Worm (Caenorhabditis elegans) whole organism, L4/young adult: ENCODE measurements around the gene F31D4.5.

Experiments
- W03F9.2 ChIP-seq: fragments of 150-350 bp; optimal IDR thresholded peaks from 2 replicates; lab custom pipeline; 2014; ENCODE audit warnings: missing biosample characterization, missing genetic modification characterization
- him-1 ChIP-seq: sonication (generic microtip); optimal IDR thresholded peaks from 2 replicates; lab custom pipeline; 2016; ENCODE audit warnings: missing genotype, missing genetic modification reagents, missing genetic modification characterization, missing compliant biosample characterization

DNA sequence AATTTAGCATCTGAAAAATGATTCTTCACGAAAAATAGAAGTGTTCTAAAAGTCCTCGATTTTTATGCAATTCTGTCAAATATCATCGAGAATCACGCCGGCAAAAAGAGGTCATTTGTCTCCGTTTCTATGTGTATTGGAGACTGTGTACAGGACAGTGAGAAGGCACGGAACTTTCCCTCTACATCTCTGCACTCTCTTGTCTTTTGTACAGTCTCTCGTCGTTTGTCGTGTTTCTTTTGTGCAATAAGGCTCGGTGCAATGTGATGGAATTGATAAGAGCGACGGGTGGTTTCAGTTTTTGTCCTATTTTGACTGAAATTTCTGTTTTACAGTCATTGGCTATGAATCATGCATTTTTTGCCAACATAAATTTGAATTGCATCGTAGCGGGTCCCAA, 22.0 kb upstream of the F31D4.5 start:
- TF ChIP-seq him-1 (tag; lab: Kevin White, UChicago): no peak
- TF ChIP-seq W03F9.2: no peak
